Fruit fly (Drosophila melanogaster): ENCODE data around the gene CG4467.

- no peak for TF ChIP-seq Blimp-1 (GFP tag; optimal IDR thresholded peaks at IDR 0.05)
- no peak for TF ChIP-seq esn (GFP tag; optimal IDR thresholded peaks at IDR 0.05)
Observed at dm6 chr3R:23239051-23239450, 9.7 kb downstream of the CG4467 start.
